Worm (Caenorhabditis elegans): Measurements from ENCODE around the gene clec-151.

- TF ChIP-seq ztf-11 (tag; optimal IDR thresholded peaks at IDR 0.05) = no peak
- TF ChIP-seq nhr-47 (tag; optimal IDR thresholded peaks at IDR 0.05) = peak; percentile 67
- no peak for TF ChIP-seq nhr-77 (tag; optimal IDR thresholded peaks at IDR 0.05)
- TF ChIP-seq mab-9 (GFP tag; IDR thresholded peaks at IDR 0.05) = 0 out of 2 replicates have a peak, but pooled peaks have one; percentile 8
- TF ChIP-seq aly-2 (tag; optimal IDR thresholded peaks at IDR 0.05) = no peak
- TF ChIP-seq egl-27 (tag; optimal IDR thresholded peaks at IDR 0.05) = no peak
- TF ChIP-seq C04F5.9 (tag; optimal IDR thresholded peaks at IDR 0.05) = no peak
- TF ChIP-seq dsc-1 (tag; optimal IDR thresholded peaks at IDR 0.05) = no peak
- TF ChIP-seq pag-3 (tag; optimal IDR thresholded peaks at IDR 0.05; ENCODE audit: borderline replicate concordance, insufficient read depth) = no peak
- peak; percentile 13 for TF ChIP-seq rnt-1 (tag; optimal IDR thresholded peaks at IDR 0.05)
- TF ChIP-seq nhr-11 (tag; optimal IDR thresholded peaks at IDR 0.05) = no peak
- no peak for TF ChIP-seq C16A3.4 (tag; optimal IDR thresholded peaks at IDR 0.05)
- peak; percentile 36 for TF ChIP-seq isw-1 (GFP tag; IDR thresholded peaks at IDR 0.05)
These were observed 28.1 kb downstream of the clec-151 start for ce11 chrIII:4656415-4656814.

Data from whole organism, L1 larva.